Fruit fly (Drosophila melanogaster) whole organism, embryonic: ENCODE data around the gene CG1532.

Experiments
- CG13775 ChIP-seq: fragments of 200-800 bp; sonication (Bioruptor generic); optimal IDR thresholded peaks from 3 replicates; lab custom pipeline; 2017; ENCODE audit warnings: missing biosample characterization, mild to moderate bottlenecking, missing genetic modification characterization
- CG16863 ChIP-seq: fragments of 200-800 bp; sonication (Bioruptor generic); optimal IDR thresholded peaks from 3 replicates; lab custom pipeline; 2016; ENCODE audit warnings: missing biosample characterization, missing genetic modification characterization
- fd3F ChIP-seq: fragments of 200-800 bp; sonication (Bioruptor generic); optimal IDR thresholded peaks from 2 replicates; lab custom pipeline; 2018; ENCODE audit warnings: missing biosample characterization, mild to moderate bottlenecking, missing genetic modification characterization, moderate library complexity
- fd96Cb ChIP-seq: fragments of 200-800 bp; sonication (Bioruptor generic); optimal IDR thresholded peaks from 2 replicates; lab custom pipeline; 2018; ENCODE audit warnings: missing biosample characterization, mild to moderate bottlenecking, missing genetic modification characterization, moderate library complexity
- hkb ChIP-seq, 2 experiments: fragments of 200-800 bp in 1 of 2; fragments of >200 bp in 1 of 2; sonication (Bioruptor generic) in 1 of 2; IDR thresholded peaks in 1 of 2; optimal IDR thresholded peaks in 1 of 2; 2 replicates each; pipeline versions ENCODE4 v1.3.6 to Lab custom; 2017 to 2022; ENCODE audit warnings: missing biosample characterization in 1 of 2, missing genetic modification characterization in 1 of 2

dm6 chrX:21071693-21072357 lies 43.7 kb upstream of the CG1532 start:
- TF ChIP-seq fd96Cb (no peak), CG16863 (GFP tag; lab: Kevin White, UChicago) (no peak), CG13775 (GFP tag; lab: Kevin White, UChicago) (no peak), fd3F (no peak), hkb (optimal IDR thresholded peaks at IDR 0.05; lab: Kevin White, UChicago) (no peak), hkb (GFP tag; IDR thresholded peaks at IDR 0.05; lab: Robert Waterston, UW) (no peak)
